Worm (Caenorhabditis elegans): ENCODE data around the gene tex-2.

Gene tex-2

DNA sequence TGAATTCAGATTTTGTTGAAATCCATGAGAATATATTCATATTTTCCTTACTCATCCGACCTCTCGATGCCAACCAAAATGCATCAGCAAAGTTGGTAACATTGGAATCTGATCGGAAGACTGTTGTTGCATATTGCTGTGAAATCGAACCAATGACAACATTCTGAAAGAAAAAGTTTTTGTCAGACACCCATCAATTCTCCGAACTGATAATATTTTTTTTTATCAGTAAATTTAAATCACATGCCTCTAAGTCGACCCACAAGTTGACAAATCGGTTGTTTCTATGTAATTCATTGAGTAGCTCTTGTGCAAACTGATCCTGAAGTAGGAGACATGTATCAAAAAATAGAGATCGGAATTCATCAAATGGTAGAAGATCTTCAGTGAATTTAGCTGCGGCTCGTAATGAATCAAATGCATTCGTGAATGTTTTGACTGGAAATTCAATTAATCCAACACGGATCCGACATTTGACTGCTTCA lies 43.4 kb downstream of the tex-2 start, which contains the start of gene col-74:
Gene col-74 (plus strand): TSS at position 435 of the 485 bp plus-strand sequence.
- TF ChIP-seq mec-3 (tag; optimal IDR thresholded peaks at IDR 0.05; ENCODE audit: borderline replicate concordance), result no peak
- no peak for TF ChIP-seq nhr-232 (tag; optimal IDR thresholded peaks at IDR 0.05)
- no peak for TF ChIP-seq lin-11 (tag; optimal IDR thresholded peaks at IDR 0.05)
- TF ChIP-seq gmeb-2 (tag; optimal IDR thresholded peaks at IDR 0.05), result no peak
- no peak for TF ChIP-seq ceh-2 (tag; optimal IDR thresholded peaks at IDR 0.05)

DNA sequence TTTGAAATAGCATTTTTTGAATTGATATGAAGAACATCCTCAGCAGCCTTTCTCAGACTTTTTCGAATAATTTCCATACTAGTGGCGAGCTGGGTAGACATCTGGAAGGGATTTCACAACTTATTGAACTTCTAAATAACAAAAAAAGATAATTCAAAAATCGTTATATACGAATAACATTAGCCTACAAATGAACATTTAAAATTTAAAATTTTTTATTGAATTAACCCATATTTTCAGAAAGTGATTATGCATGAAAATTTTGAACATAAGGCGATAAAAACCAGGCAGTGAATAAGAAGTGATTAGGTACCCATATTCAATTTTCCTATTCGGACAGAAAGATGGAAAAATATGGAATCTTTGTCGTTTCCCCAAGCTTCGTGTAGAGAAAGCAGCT lies 44.9 kb downstream of the tex-2 start, which contains the start of gene ZK1248.11:
Gene ZK1248.11 (minus strand): TSS at position 101 of the 400 bp plus-strand sequence.
- no peak for TF ChIP-seq ceh-30 (tag; optimal IDR thresholded peaks at IDR 0.05)
- no peak for TF ChIP-seq nhr-11 (tag; optimal IDR thresholded peaks at IDR 0.05)
- no peak for TF ChIP-seq ref-2 (tag; optimal IDR thresholded peaks at IDR 0.05)
- TF ChIP-seq pat-9 (tag; optimal IDR thresholded peaks at IDR 0.05), result no peak

DNA sequence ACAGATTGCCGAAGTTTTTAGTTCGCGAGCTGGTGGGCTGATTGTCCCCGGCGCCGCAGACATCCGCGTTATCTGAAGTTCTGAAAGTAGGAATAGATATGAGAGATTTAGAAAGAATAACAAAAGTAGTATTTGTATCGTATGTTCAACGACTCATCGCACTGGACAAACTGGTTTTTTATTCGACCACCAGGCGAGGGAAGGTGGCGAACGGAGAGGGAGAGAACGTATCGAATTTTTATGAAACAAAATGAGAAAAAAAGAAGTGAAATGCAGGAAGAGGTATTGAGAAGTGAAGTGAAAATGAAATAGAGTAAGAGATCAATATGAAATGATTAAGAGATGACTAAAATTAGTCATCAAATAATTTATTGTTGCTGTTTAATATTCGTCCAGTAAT lies 46.0 kb downstream of the tex-2 start, which contains the start of gene tbc-2:
Gene tbc-2 (minus strand): TSS at position 80 of the 400 bp plus-strand sequence.
- TF ChIP-seq ceh-9 (tag; optimal IDR thresholded peaks at IDR 0.05), result no peak
- TF ChIP-seq K09A11.1 (tag; optimal IDR thresholded peaks at IDR 0.05; ENCODE audit: insufficient read depth), result no peak
- TF ChIP-seq pros-1 (tag; optimal IDR thresholded peaks at IDR 0.05), result no peak
- TF ChIP-seq dve-1 (tag; optimal IDR thresholded peaks at IDR 0.05), result no peak
- no peak for TF ChIP-seq syd-9 (tag; optimal IDR thresholded peaks at IDR 0.05)
- TF ChIP-seq sox-2 (GFP tag; IDR thresholded peaks at IDR 0.05), result no peak
- TF ChIP-seq hlh-8 (tag; optimal IDR thresholded peaks at IDR 0.05), result no peak
- TF ChIP-seq unc-3 (GFP tag; conservative IDR thresholded peaks at IDR 0.05), result no peak
- no peak for TF ChIP-seq unc-3 (tag; optimal IDR thresholded peaks at IDR 0.05)
- TF ChIP-seq ceh-14 (tag; optimal IDR thresholded peaks at IDR 0.05), result no peak
- TF ChIP-seq pag-3 (tag; optimal IDR thresholded peaks at IDR 0.05; ENCODE audit: borderline replicate concordance), result no peak
- no peak for TF ChIP-seq ref-2 (tag; optimal IDR thresholded peaks at IDR 0.05)
- TF ChIP-seq che-1 (tag; optimal IDR thresholded peaks at IDR 0.05), result no peak
- TF ChIP-seq ceh-6 (GFP tag; optimal IDR thresholded peaks at IDR 0.05), result no peak
- no peak for TF ChIP-seq lim-6 (tag; optimal IDR thresholded peaks at IDR 0.05)
- TF ChIP-seq unc-42 (tag; optimal IDR thresholded peaks at IDR 0.05), result no peak
- no peak for TF ChIP-seq pqm-1 (tag; optimal IDR thresholded peaks at IDR 0.05)
- no peak for TF ChIP-seq ceh-24 (tag; optimal IDR thresholded peaks at IDR 0.05)
- no peak for TF ChIP-seq ceh-18 (tag; optimal IDR thresholded peaks at IDR 0.05)
- TF ChIP-seq nhr-11 (tag; optimal IDR thresholded peaks at IDR 0.05), result no peak
- no peak for TF ChIP-seq unc-86 (tag; optimal IDR thresholded peaks at IDR 0.05)

ce11 chrII:5820282-5820762 lies 53.1 kb downstream of the tex-2 start, which contains the start of gene ehs-1:
Gene ehs-1, plus strand, starts transcription at chrII:5820712.
- TF ChIP-seq ceh-48 (tag; optimal IDR thresholded peaks at IDR 0.05) (peak; percentile 84), ztf-16 (tag; optimal IDR thresholded peaks at IDR 0.05) (no peak)

- TF ChIP-seq unc-42 (tag; optimal IDR thresholded peaks at IDR 0.05), result peak; percentile 13
- TF ChIP-seq ceh-19 (GFP tag; optimal IDR thresholded peaks at IDR 0.05), result no peak
- peak; percentile 24 for TF ChIP-seq zip-5 (tag; optimal IDR thresholded peaks at IDR 0.05)
- TF ChIP-seq tbx-2 (tag; optimal IDR thresholded peaks at IDR 0.05), result peak; percentile 65
- TF ChIP-seq ceh-31 (tag; optimal IDR thresholded peaks at IDR 0.05), result peak; percentile 71
- peak; percentile 48 for TF ChIP-seq ref-2 (tag; optimal IDR thresholded peaks at IDR 0.05)
- TF ChIP-seq ets-4 (tag; optimal IDR thresholded peaks at IDR 0.05), result peak; percentile 63
- no peak for TF ChIP-seq pha-4 (tag; optimal IDR thresholded peaks at IDR 0.05)
- no peak for TF ChIP-seq che-1 (tag; optimal IDR thresholded peaks at IDR 0.05)
- no peak for TF ChIP-seq pag-3 (tag; optimal IDR thresholded peaks at IDR 0.05; ENCODE audit: borderline replicate concordance)
- TF ChIP-seq fkh-6 (tag; optimal IDR thresholded peaks at IDR 0.05), result peak; percentile 12
- no peak for TF ChIP-seq unc-86 (tag; optimal IDR thresholded peaks at IDR 0.05)
- peak; percentile 26 for TF ChIP-seq ceh-14 (tag; optimal IDR thresholded peaks at IDR 0.05)
- peak; percentile 68 for TF ChIP-seq C08G9.2 (tag; optimal IDR thresholded peaks at IDR 0.05)
- TF ChIP-seq ceh-2 (tag; optimal IDR thresholded peaks at IDR 0.05), result peak; percentile 70
- TF ChIP-seq hlh-8 (tag; optimal IDR thresholded peaks at IDR 0.05), result peak; percentile 11
Observed at ce11 chrII:5819655-5820054, 53.8 kb downstream of the tex-2 start.
